Fruit fly (Drosophila melanogaster): ENCODE data around the gene CG12155.

Gene CG12155

DNA sequence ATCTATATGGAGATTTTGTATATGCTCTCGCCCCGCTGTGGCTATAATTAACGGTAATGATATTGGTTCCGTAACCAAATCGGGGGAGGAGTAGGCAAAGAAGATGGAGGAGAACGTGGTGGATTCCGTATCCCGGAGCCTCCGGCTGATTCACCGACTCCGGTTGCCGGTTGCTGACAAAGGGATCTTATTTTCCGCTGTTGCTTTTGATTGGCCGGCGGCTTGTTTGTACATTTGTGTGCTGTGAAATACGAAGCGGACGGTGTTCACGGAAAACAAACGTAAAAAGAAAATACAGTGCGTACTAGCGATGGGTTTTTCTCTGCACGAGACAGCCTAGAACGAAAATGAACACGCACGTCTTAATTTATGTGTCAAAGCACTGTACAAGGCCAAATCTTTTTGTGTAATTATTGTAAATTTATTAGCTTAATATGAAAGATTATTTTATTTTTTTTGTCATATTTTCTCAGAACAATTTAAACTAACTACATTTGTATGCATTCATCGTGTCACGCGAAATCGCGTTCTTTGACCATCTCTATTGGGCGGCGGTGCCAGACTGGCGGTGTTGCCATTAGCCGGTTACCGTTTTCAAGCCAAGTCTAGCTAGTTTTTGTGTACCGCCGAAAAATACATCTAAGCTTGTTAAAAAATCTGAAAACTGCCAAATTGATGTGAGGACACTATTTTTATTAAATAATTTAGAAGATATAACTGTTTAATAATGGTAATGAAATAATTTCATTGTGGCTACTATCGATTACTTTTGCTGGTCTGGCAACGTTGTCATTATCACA lies 5.8 kb downstream of the CG12155 start, which contains the start of the genes Pdp and Rab39 (continued):
- TF ChIP-seq Dbx (GFP tag; IDR thresholded peaks at IDR 0.05) (peak; percentile 87), CG8388 (GFP tag; optimal IDR thresholded peaks at IDR 0.05) (peak; percentile 84), CG14667 (GFP tag; IDR thresholded peaks at IDR 0.05) (peak; percentile 67), CG15479 (GFP tag; optimal IDR thresholded peaks at IDR 0.05) (no peak), CG17912 (GFP tag; optimal IDR thresholded peaks at IDR 0.05) (peak; percentile 39), esg (GFP tag; conservative IDR thresholded peaks at IDR 0.05) (peak; percentile 76), CG14965 (GFP tag; optimal IDR thresholded peaks at IDR 0.05; ENCODE audit: borderline replicate concordance) (no peak), TFAM (GFP tag; optimal IDR thresholded peaks at IDR 0.05) (no peak), CG17568 (GFP tag; optimal IDR thresholded peaks at IDR 0.05) (no peak), CG9797 (GFP tag; optimal IDR thresholded peaks at IDR 0.05) (peak; percentile 48), toy (GFP tag; IDR thresholded peaks at IDR 0.05) (0 out of 2 replicates have a peak, but pooled peaks have one; percentile 57), NC2β (GFP tag; optimal IDR thresholded peaks at IDR 0.05) (peak; percentile 59), CG4424 (GFP tag; optimal IDR thresholded peaks at IDR 0.05) (peak; percentile 77), Oaz (GFP tag; IDR thresholded peaks at IDR 0.05) (peak; percentile 53; the same call in 1 of the 2 replicates), CHES-1-like (GFP tag; optimal IDR thresholded peaks at IDR 0.05) (peak; percentile 42), tll (GFP tag; optimal IDR thresholded peaks at IDR 0.05) (no peak), mam (GFP tag; optimal IDR thresholded peaks at IDR 0.05) (peak; percentile 85), CG10543 (GFP tag; optimal IDR thresholded peaks at IDR 0.05) (peak; percentile 85), CG9876 (GFP tag; optimal IDR thresholded peaks at IDR 0.05) (peak; percentile 49), Lpt (GFP tag; optimal IDR thresholded peaks at IDR 0.05) (no peak), CG3847 (GFP tag; IDR thresholded peaks at IDR 0.05) (peak; percentile 92), ham (GFP tag; IDR thresholded peaks at IDR 0.05) (no peak), CG8359 (GFP tag; optimal IDR thresholded peaks at IDR 0.05; ENCODE audit: borderline replicate concordance) (no peak), dmrt99B (tag; optimal IDR thresholded peaks at IDR 0.05) (no peak), mld (GFP tag; IDR thresholded peaks at IDR 0.05; ENCODE audit: partially characterized antibody) (peak; percentile 80), wor (GFP tag; IDR thresholded peaks at IDR 0.05) (peak; percentile 22; the same call in 1 of the 2 replicates), z (GFP tag; IDR thresholded peaks at IDR 0.05) (no peak)

dm6 chrX:7735262-7735661 lies 6.7 kb downstream of the CG12155 start:
- TF ChIP-seq CG7372 (GFP tag; IDR thresholded peaks at IDR 0.05): no peak
- no peak for TF ChIP-seq CG2202 (tag; optimal IDR thresholded peaks at IDR 0.05)
- no peak for TF ChIP-seq PHDP (tag; optimal IDR thresholded peaks at IDR 0.05)
- no peak for TF ChIP-seq mirr (GFP tag; optimal IDR thresholded peaks at IDR 0.05)
- TF ChIP-seq CG13296 (GFP tag; optimal IDR thresholded peaks at IDR 0.05): no peak
- no peak for TF ChIP-seq ase (GFP tag; IDR thresholded peaks at IDR 0.05)
- no peak for TF ChIP-seq ab (GFP tag; optimal IDR thresholded peaks at IDR 0.05)
- TF ChIP-seq Aef1 (GFP tag; IDR thresholded peaks at IDR 0.05): 0 out of 3 replicates have a peak, but pooled peaks have one; percentile 13
- 0 out of 3 replicates have a peak, but pooled peaks have one; percentile 9 for TF ChIP-seq zfh1 (GFP tag; IDR thresholded peaks at IDR 0.05)
- no peak for TF ChIP-seq unpg (GFP tag; optimal IDR thresholded peaks at IDR 0.05)
- no peak for TF ChIP-seq sr (GFP tag; IDR thresholded peaks at IDR 0.05)
- TF ChIP-seq Med (GFP tag): peak; percentile 66
- peak; percentile 38 for TF ChIP-seq MESR4 (GFP tag; optimal IDR thresholded peaks at IDR 0.05)
- TF ChIP-seq Hr3 (GFP tag; optimal IDR thresholded peaks at IDR 0.05): no peak
- peak; percentile 98 for TF ChIP-seq CG4707 (GFP tag; optimal IDR thresholded peaks at IDR 0.05)
- peak; percentile 55 for TF ChIP-seq sens (GFP tag)
- TF ChIP-seq eyg (GFP tag; optimal IDR thresholded peaks at IDR 0.05): no peak
- TF ChIP-seq CG1792 (GFP tag; optimal IDR thresholded peaks at IDR 0.05): no peak
- TF ChIP-seq chn (GFP tag; optimal IDR thresholded peaks at IDR 0.05): no peak
- TF ChIP-seq CG42726 (GFP tag; IDR thresholded peaks at IDR 0.05; ENCODE audit: partially characterized antibody): no peak
- TF ChIP-seq CG1603 (tag; optimal IDR thresholded peaks at IDR 0.05): peak; percentile 29
- peak; percentile 71 for TF ChIP-seq CG4282 (GFP tag; optimal IDR thresholded peaks at IDR 0.05)
- TF ChIP-seq CG7928 (GFP tag; optimal IDR thresholded peaks at IDR 0.05): peak; percentile 82
- no peak for TF ChIP-seq ham (GFP tag; IDR thresholded peaks at IDR 0.05)

Measured in whole organism, embryonic.